Fruit fly (Drosophila melanogaster) whole organism, embryonic: ENCODE results near the gene CG31817.
A peak's percentile ranks its signal among the peaks of the same experiment; 100 is the strongest.

Experiments used
- Awh ChIP-seq: fragments of 200-800 bp; sonication (Bioruptor generic); IDR thresholded peaks from 2 replicates; pipeline ENCODE4, ENCODE4 v1.3.6; 2022; ENCODE audit warnings: missing biosample characterization, missing genetic modification characterization
- CG10654 ChIP-seq: fragments of 200-800 bp; sonication (Bioruptor generic); optimal IDR thresholded peaks from 2 replicates; lab custom pipeline; 2016; ENCODE audit warnings: missing biosample characterization, missing genetic modification characterization
- CG12299 ChIP-seq: fragments of 200-800 bp; sonication (Bioruptor generic); optimal IDR thresholded peaks from 2 replicates; lab custom pipeline; 2018; ENCODE audit warnings: missing biosample characterization, mild to moderate bottlenecking, missing genetic modification characterization
- CG12744 ChIP-seq: fragments of 200-800 bp; sonication (Bioruptor generic); optimal IDR thresholded peaks from 2 replicates; lab custom pipeline; 2016; ENCODE audit warnings: missing biosample characterization, missing genetic modification characterization
- CG14860 ChIP-seq: fragments of 200-800 bp; sonication (Bioruptor generic); IDR thresholded peaks from 3 replicates; pipeline ENCODE4 v1.3.6; 2022; ENCODE audit warnings: missing biosample characterization, missing genetic modification characterization; ENCODE audit not compliant: partially characterized antibody
- CG15073 ChIP-seq: fragments of 200-800 bp; sonication (Bioruptor generic); optimal IDR thresholded peaks from 2 replicates; lab custom pipeline; 2016; ENCODE audit warnings: missing biosample characterization, missing genetic modification characterization
- CG1603 ChIP-seq: fragments of 200-800 bp; sonication (Bioruptor generic); optimal IDR thresholded peaks from 2 replicates; lab custom pipeline; 2019; ENCODE audit warnings: missing biosample characterization, mild to moderate bottlenecking, missing genetic modification characterization, moderate library complexity
- CG17802 ChIP-seq: fragments of 200-800 bp; sonication (Bioruptor generic); optimal IDR thresholded peaks from 2 replicates; lab custom pipeline; 2018; ENCODE audit warnings: missing biosample characterization, mild to moderate bottlenecking, missing genetic modification characterization, moderate library complexity
- CG18764 ChIP-seq: fragments of 200-800 bp; sonication (Bioruptor generic); optimal IDR thresholded peaks from 3 replicates; lab custom pipeline; 2016; ENCODE audit warnings: missing biosample characterization, missing genetic modification characterization
- CG3163 ChIP-seq: fragments of 200-800 bp; sonication (Bioruptor generic); optimal IDR thresholded peaks from 3 replicates; lab custom pipeline; 2016; ENCODE audit warnings: missing biosample characterization, missing genetic modification characterization
- CG32772 ChIP-seq: fragments of 200-800 bp; sonication (Bioruptor generic); IDR thresholded peaks from 2 replicates; pipeline ENCODE4 v1.3.6; 2022; ENCODE audit warnings: missing biosample characterization, missing genetic modification characterization
- CG42726 ChIP-seq: fragments of 200-800 bp; sonication (Bioruptor generic); IDR thresholded peaks from 2 replicates; pipeline ENCODE4 v1.3.6; 2022; ENCODE audit warnings: missing biosample characterization, missing genetic modification characterization; ENCODE audit not compliant: partially characterized antibody
- CG4424 ChIP-seq: fragments of 200-800 bp; sonication (Bioruptor generic); optimal IDR thresholded peaks from 3 replicates; lab custom pipeline; 2016; ENCODE audit warnings: missing biosample characterization, missing genetic modification characterization
- CG6654 ChIP-seq: fragments of 200-800 bp; sonication (Bioruptor generic); optimal IDR thresholded peaks from 2 replicates; lab custom pipeline; 2017; ENCODE audit warnings: missing biosample characterization, mild to moderate bottlenecking, missing genetic modification characterization
- CG6813 ChIP-seq: fragments of 200-800 bp; sonication (Bioruptor generic); optimal IDR thresholded peaks from 2 replicates; lab custom pipeline; 2017; ENCODE audit warnings: missing biosample characterization, missing genetic modification characterization, mild to moderate bottlenecking, moderate library complexity, missing genetic modification reagents
- CG9437 ChIP-seq: fragments of 200-800 bp; sonication (Bioruptor generic); optimal IDR thresholded peaks from 2 replicates; lab custom pipeline; 2018; ENCODE audit warnings: missing biosample characterization, mild to moderate bottlenecking, missing genetic modification characterization
- CoRest ChIP-seq: fragments of 200-800 bp; sonication (Bioruptor generic); optimal IDR thresholded peaks from 3 replicates; lab custom pipeline; 2018; ENCODE audit warnings: missing biosample characterization, mild to moderate bottlenecking, missing genetic modification characterization, moderate library complexity
- Ets65A ChIP-seq: fragments of 200-800 bp; sonication (Bioruptor generic); peaks from one replicate; lab custom pipeline; 2016; ENCODE audit warnings: missing biosample characterization, missing genetic modification characterization
- Fer1 ChIP-seq: fragments of 200-800 bp; sonication (Bioruptor generic); optimal IDR thresholded peaks from 2 replicates; lab custom pipeline; 2017; ENCODE audit warnings: missing biosample characterization, mild to moderate bottlenecking, missing genetic modification characterization
- Gug ChIP-seq: fragments of 200-800 bp; sonication (Bioruptor generic); IDR thresholded peaks from 4 replicates; pipeline ENCODE4 v1.3.6; 2022; ENCODE audit warnings: missing biosample characterization, missing genetic modification characterization
- Hr39 ChIP-seq: fragments of >200 bp; optimal IDR thresholded peaks from 2 replicates; lab custom pipeline; 2017
- Jarid2 ChIP-seq: fragments of 200-800 bp; sonication (Bioruptor generic); optimal IDR thresholded peaks from 3 replicates; lab custom pipeline; 2017; ENCODE audit warnings: mild to moderate bottlenecking, missing biosample characterization, missing genetic modification reagents, missing genetic modification characterization
- NC2α ChIP-seq: fragments of 200-800 bp; sonication (Bioruptor generic); optimal IDR thresholded peaks from 2 replicates; lab custom pipeline; 2016; ENCODE audit warnings: missing biosample characterization, missing genetic modification characterization
- Pdp1 ChIP-seq, 2 experiments: fragments of 200-800 bp; sonication (Bioruptor generic); optimal IDR thresholded peaks; 3 replicates each; lab custom pipeline; 2016; ENCODE audit warnings: missing biosample characterization in 2 of 2, missing genetic modification characterization in 2 of 2, mild to moderate bottlenecking in 1 of 2, moderate library complexity in 1 of 2
- Rfx ChIP-seq: fragments of 200-800 bp; sonication (Bioruptor generic); IDR thresholded peaks from 2 replicates; pipeline ENCODE4 v1.3.6; 2022; ENCODE audit warnings: missing biosample characterization, missing genetic modification characterization
- TFAM ChIP-seq: fragments of 200-800 bp; sonication (Bioruptor generic); optimal IDR thresholded peaks from 2 replicates; lab custom pipeline; 2017; ENCODE audit warnings: missing biosample characterization, missing genetic modification characterization, inconsistent platforms
- aop ChIP-seq: fragments of 200-800 bp; sonication (Bioruptor generic); IDR thresholded peaks from 2 replicates; pipeline ENCODE4 v1.3.6; 2022; ENCODE audit warnings: missing biosample characterization, missing genetic modification characterization
- ara ChIP-seq: fragments of 200-800 bp; sonication (Bioruptor generic); IDR thresholded peaks from 2 replicates; pipeline ENCODE4 v1.3.6; 2022; ENCODE audit warnings: missing biosample characterization, missing genetic modification characterization
- ase ChIP-seq: fragments of 200-800 bp; sonication (Bioruptor generic); IDR thresholded peaks from 3 replicates; pipeline ENCODE4 v1.3.6; 2022; ENCODE audit warnings: missing biosample characterization, missing genetic modification characterization
- crc ChIP-seq: fragments of 200-800 bp; sonication (Bioruptor generic); optimal IDR thresholded peaks from 2 replicates; lab custom pipeline; 2016; ENCODE audit warnings: missing biosample characterization, missing genetic modification characterization
- cwo ChIP-seq: fragments of 200-800 bp; sonication (Bioruptor generic); optimal IDR thresholded peaks from 3 replicates; lab custom pipeline; 2017; ENCODE audit warnings: missing biosample characterization, missing genetic modification characterization, mild to moderate bottlenecking, moderate library complexity, missing genetic modification reagents
- da ChIP-seq: fragments of 200-800 bp; sonication (Bioruptor generic); optimal IDR thresholded peaks from 2 replicates; lab custom pipeline; 2016; ENCODE audit warnings: missing biosample characterization, missing genetic modification characterization
- emc ChIP-seq: fragments of 200-800 bp; sonication (Bioruptor generic); optimal IDR thresholded peaks from 2 replicates; lab custom pipeline; 2016; ENCODE audit warnings: missing biosample characterization, missing genetic modification characterization
- esg ChIP-seq: fragments of 200-800 bp; sonication (Bioruptor generic); conservative IDR thresholded peaks from 2 replicates; pipeline ENCODE4 v1.3.6; 2022; ENCODE audit warnings: missing biosample characterization, missing genetic modification characterization
- gem ChIP-seq: fragments of 200-800 bp; sonication (Bioruptor generic); optimal IDR thresholded peaks from 2 replicates; lab custom pipeline; 2019; ENCODE audit warnings: missing biosample characterization, mild to moderate bottlenecking, missing genetic modification characterization, moderate library complexity
- gsb-n ChIP-seq: fragments of 200-800 bp; sonication (Bioruptor generic); optimal IDR thresholded peaks from 3 replicates; lab custom pipeline; 2018; ENCODE audit warnings: missing biosample characterization, mild to moderate bottlenecking, missing genetic modification characterization
- insv ChIP-seq, 2 experiments: fragments of 200-800 bp; sonication (Bioruptor generic); optimal IDR thresholded peaks; 3 replicates each; lab custom pipeline; 2016 to 2018; ENCODE audit warnings: missing biosample characterization in 2 of 2, missing genetic modification characterization in 2 of 2
- klu ChIP-seq: fragments of 200-800 bp; sonication (Bioruptor generic); IDR thresholded peaks from 2 replicates; pipeline ENCODE4 v1.3.6; 2022; ENCODE audit warnings: missing biosample characterization, missing genetic modification characterization
- lbe ChIP-seq: fragments of 200-800 bp; sonication (Bioruptor generic); optimal IDR thresholded peaks from 2 replicates; lab custom pipeline; 2016; ENCODE audit warnings: missing biosample characterization, mild to moderate bottlenecking, missing genetic modification characterization
- lov ChIP-seq, 2 experiments: fragments of 200-800 bp in 1 of 2; fragments of >200 bp in 1 of 2; sonication (Bioruptor generic) in 1 of 2; IDR thresholded peaks in 1 of 2; optimal IDR thresholded peaks in 1 of 2; 2 replicates in 1 of 2; 3 replicates in 1 of 2; pipeline versions ENCODE4 v1.3.6 to Lab custom; 2017 to 2022; ENCODE audit warnings: missing biosample characterization in 1 of 2, missing genetic modification characterization in 1 of 2
- pho ChIP-seq: fragments of 200-800 bp; sonication (Bioruptor generic); optimal IDR thresholded peaks from 2 replicates; lab custom pipeline; 2016; ENCODE audit warnings: missing biosample characterization, missing genetic modification characterization
- sd ChIP-seq: fragments of 200-800 bp; sonication (Bioruptor generic); optimal IDR thresholded peaks from 3 replicates; lab custom pipeline; 2018; ENCODE audit warnings: missing biosample characterization, mild to moderate bottlenecking, missing genetic modification characterization, moderate library complexity
- sens ChIP-seq: fragments of 200-800 bp; sonication (Bioruptor generic); peaks from one replicate; lab custom pipeline; 2016; ENCODE audit warnings: missing biosample characterization, missing genetic modification characterization
- sim ChIP-seq: fragments of 200-800 bp; sonication (Bioruptor generic); IDR thresholded peaks from 2 replicates; pipeline ENCODE4 v1.3.6; 2022; ENCODE audit warnings: missing biosample characterization, missing genetic modification characterization
- sima ChIP-seq: fragments of 200-800 bp; sonication (Bioruptor generic); optimal IDR thresholded peaks from 2 replicates; lab custom pipeline; 2016; ENCODE audit warnings: missing biosample characterization, missing genetic modification characterization
- sug ChIP-seq: fragments of 200-800 bp; optimal IDR thresholded peaks from 2 replicates; lab custom pipeline; 2019; ENCODE audit warnings: missing biosample characterization, mild to moderate bottlenecking, missing genetic modification characterization, moderate library complexity
- trem ChIP-seq: fragments of 200-800 bp; optimal IDR thresholded peaks from 3 replicates; lab custom pipeline; 2019; ENCODE audit warnings: missing biosample characterization, mild to moderate bottlenecking, missing genetic modification characterization, moderate library complexity
- trh ChIP-seq: fragments of 200-800 bp; sonication (Bioruptor generic); optimal IDR thresholded peaks from 2 replicates; lab custom pipeline; 2016; ENCODE audit warnings: missing biosample characterization, missing genetic modification characterization
- ttk ChIP-seq: fragments of 200-800 bp; sonication (Bioruptor generic); IDR thresholded peaks from 2 replicates; pipeline ENCODE4 v2.1.2; 2022; ENCODE audit warnings: missing biosample characterization, missing genetic modification characterization
- vfl ChIP-seq: fragments of 200-800 bp; sonication (Bioruptor generic); optimal IDR thresholded peaks from 2 replicates; lab custom pipeline; 2016; ENCODE audit warnings: missing biosample characterization, missing genetic modification characterization
- yki ChIP-seq: fragments of >200 bp; optimal IDR thresholded peaks from 3 replicates; lab custom pipeline; 2018

The CG31817 gene

DNA sequence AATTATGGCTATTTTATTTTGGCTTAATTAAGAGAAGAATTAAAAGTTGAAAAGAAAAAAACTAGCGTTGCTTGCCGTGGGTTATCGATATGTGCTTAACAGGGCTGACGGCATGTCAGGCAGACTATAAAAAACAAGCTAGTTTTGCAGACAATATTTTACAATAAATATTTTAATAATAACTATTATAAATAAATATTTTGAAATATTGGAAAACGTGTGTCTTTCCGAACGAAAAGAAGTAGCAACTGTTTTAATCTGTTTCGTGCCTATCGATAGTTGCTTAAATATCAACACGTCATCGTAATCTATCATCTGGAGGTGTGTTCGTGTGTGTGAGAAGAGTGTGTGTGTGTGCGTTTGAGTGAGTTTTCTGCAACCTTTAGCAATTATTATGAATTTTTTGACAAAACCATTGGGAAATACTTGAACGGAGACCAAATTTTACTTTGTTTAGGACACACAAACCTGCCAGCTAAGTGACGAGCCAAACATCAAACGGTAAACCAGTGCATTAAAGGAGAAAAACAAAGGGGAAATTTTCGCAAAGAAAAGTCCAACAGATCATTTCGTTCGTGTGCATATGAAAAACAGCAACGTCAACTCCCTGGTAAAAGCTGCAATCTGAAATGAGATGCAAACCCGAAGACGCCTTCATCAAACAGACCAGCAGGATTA lies 30.5 kb downstream of the CG31817 start, which contains the start of the genes CG5861 and Syx5 (continued):
- TF ChIP-seq lbe (GFP tag; lab: Kevin White, UChicago) (peak; percentile 82), lov (optimal IDR thresholded peaks at IDR 0.05; lab: Kevin White, UChicago) (no peak), lov (GFP tag; IDR thresholded peaks at IDR 0.05; lab: Robert Waterston, UW) (no peak), ase (no peak), CG17802 (tag; lab: Kevin White, UChicago) (no peak), aop (GFP tag; lab: Robert Waterston, UW) (no peak), gsb-n (peak; percentile 17), sug (tag; lab: Kevin White, UChicago) (peak; percentile 81), CG6813 (GFP tag; lab: Kevin White, UChicago) (no peak), yki (lab: Kevin White, UChicago) (no peak), CG1603 (tag; lab: Kevin White, UChicago) (no peak), cwo (peak; percentile 13), Hr39 (lab: Kevin White, UChicago) (no peak), CG15073 (GFP tag; lab: Kevin White, UChicago) (no peak), emc (GFP tag; lab: Kevin White, UChicago) (no peak), sima (GFP tag; lab: Kevin White, UChicago) (no peak), ara (no peak), pho (no peak), Gug (GFP tag; lab: Robert Waterston, UW) (peak; percentile 60; the same call in 2 of the 4 replicates), da (GFP tag; lab: Kevin White, UChicago) (no peak), gem (peak; percentile 76), CG3163 (no peak), CG42726 (GFP tag; lab: Robert Waterston, UW) (peak; percentile 69; the same call in 1 of the 2 replicates), Ets65A (GFP tag; lab: Kevin White, UChicago) (peak; percentile 95), NC2α (GFP tag; lab: Kevin White, UChicago) (no peak), Pdp1 (GFP tag; optimal IDR thresholded peaks at IDR 0.05; lab: Kevin White, UChicago) (peak in 1 of 2 experiments; percentile 42), sd (tag; lab: Kevin White, UChicago) (peak; percentile 63), CG32772 (GFP tag; lab: Robert Waterston, UW) (peak; percentile 74; the same call in 1 of the 2 replicates), CG18764 (GFP tag; lab: Kevin White, UChicago) (peak; percentile 29), CoRest (tag; lab: Kevin White, UChicago) (peak; percentile 72), esg (peak; percentile 44; the same call in 1 of the 2 replicates), CG12744 (GFP tag; lab: Kevin White, UChicago) (no peak), vfl (GFP tag; lab: Kevin White, UChicago) (no peak), insv (GFP tag; optimal IDR thresholded peaks at IDR 0.05; lab: Kevin White, UChicago) (peak in 1 of 2 experiments; percentile 43), sens (peak; percentile 69), trh (GFP tag; lab: Kevin White, UChicago) (no peak), crc (GFP tag; lab: Kevin White, UChicago) (no peak), Rfx (GFP tag; lab: Robert Waterston, UW) (peak; percentile 69; the same call in 1 of the 2 replicates), ttk (GFP tag; lab: Robert Waterston, UW) (no peak), trem (tag; lab: Kevin White, UChicago) (peak; percentile 86), CG6654 (GFP tag; lab: Kevin White, UChicago) (no peak), Fer1 (GFP tag; lab: Kevin White, UChicago) (peak; percentile 73), Awh (GFP tag; lab: Robert Waterston, UW) (no peak), CG10654 (GFP tag; lab: Kevin White, UChicago) (peak; percentile 44), CG4424 (GFP tag; lab: Kevin White, UChicago) (peak; percentile 53), TFAM (GFP tag; lab: Kevin White, UChicago) (no peak), CG12299 (tag; lab: Kevin White, UChicago) (peak; percentile 38), CG9437 (GFP tag; lab: Kevin White, UChicago) (peak; percentile 7), klu (no peak), sim (GFP tag; lab: Robert Waterston, UW) (no peak), CG14860 (GFP tag; lab: Robert Waterston, UW) (peak; percentile 88), Jarid2 (GFP tag; lab: Kevin White, UChicago) (no peak)
